Worm (Caenorhabditis elegans) whole organism, L3 larva: ENCODE data around the gene acl-13.

Experiments used
- R02D3.7 ChIP-seq: fragments of 150-350 bp; optimal IDR thresholded peaks from 2 replicates; lab custom pipeline; 2014; ENCODE audit warnings: missing biosample characterization, missing genetic modification characterization
- ZK546.5 ChIP-seq: sonication (generic microtip); optimal IDR thresholded peaks from 2 replicates; lab custom pipeline; 2017; ENCODE audit warnings: missing biosample characterization, missing genetic modification characterization
- aly-2 ChIP-seq: fragments of 150-350 bp; optimal IDR thresholded peaks from 2 replicates; lab custom pipeline; 2014; ENCODE audit warnings: missing biosample characterization, missing genetic modification characterization
- ama-1 ChIP-seq: fragments of 150-350 bp; optimal IDR thresholded peaks from 2 replicates; lab custom pipeline; 2018
- ceh-16 ChIP-seq: sonication (generic microtip); optimal IDR thresholded peaks from 2 replicates; lab custom pipeline; 2017; ENCODE audit warnings: missing biosample characterization, missing genetic modification characterization
- ceh-28 ChIP-seq: fragments of 150-350 bp; optimal IDR thresholded peaks from 2 replicates; lab custom pipeline; 2014; ENCODE audit warnings: missing biosample characterization, missing genetic modification reagents, missing genetic modification characterization
- ceh-82 ChIP-seq: fragments of 150-350 bp; optimal IDR thresholded peaks from 2 replicates; lab custom pipeline; 2014; ENCODE audit warnings: missing biosample characterization, missing genetic modification characterization
- ceh-9 ChIP-seq: sonication (generic microtip); optimal IDR thresholded peaks from 2 replicates; lab custom pipeline; 2018; ENCODE audit warnings: missing biosample characterization, missing genetic modification characterization
- daf-12 ChIP-seq: fragments of 150-350 bp; optimal IDR thresholded peaks from 2 replicates; lab custom pipeline; 2014; ENCODE audit warnings: missing biosample characterization, missing genetic modification reagents, missing genetic modification characterization
- egl-5 ChIP-seq: fragments of 150-350 bp; optimal IDR thresholded peaks from 2 replicates; lab custom pipeline; 2017; ENCODE audit warnings: missing biosample characterization, missing genetic modification reagents, missing genetic modification characterization, inconsistent platforms
- elt-2 ChIP-seq: sonication (generic microtip); optimal IDR thresholded peaks from 2 replicates; lab custom pipeline; 2016; ENCODE audit warnings: missing genetic modification reagents, mild to moderate bottlenecking, missing genetic modification characterization, missing compliant biosample characterization
- elt-3 ChIP-seq, 3 experiments: fragments of 150-350 bp in 1 of 3; sonication (generic microtip) in 2 of 3; optimal IDR thresholded peaks; 2 replicates in 2 of 3; 4 replicates in 1 of 3; lab custom pipeline; 2014 to 2017; ENCODE audit warnings: missing biosample characterization in 3 of 3, missing genetic modification characterization in 3 of 3
- eor-1 ChIP-seq, 2 experiments: fragments of 150-350 bp; optimal IDR thresholded peaks; 2 replicates each; lab custom pipeline; 2014 to 2018; ENCODE audit warnings: missing biosample characterization in 2 of 2, missing genetic modification characterization in 2 of 2
- fkh-10 ChIP-seq: sonication (generic microtip); optimal IDR thresholded peaks from 2 replicates; lab custom pipeline; 2017; ENCODE audit warnings: missing biosample characterization, missing genetic modification reagents, missing genetic modification characterization
- fkh-2 ChIP-seq: fragments of 150-350 bp; optimal IDR thresholded peaks from 2 replicates; lab custom pipeline; 2014; ENCODE audit warnings: missing biosample characterization, missing genetic modification reagents, missing genetic modification characterization
- fos-1 ChIP-seq: fragments of 150-350 bp; optimal IDR thresholded peaks from 2 replicates; lab custom pipeline; 2014; ENCODE audit warnings: missing biosample characterization, missing genetic modification characterization
- hmg-11 ChIP-seq: sonication (generic microtip); optimal IDR thresholded peaks from 2 replicates; lab custom pipeline; 2016; ENCODE audit warnings: missing genetic modification characterization, missing compliant biosample characterization
- lin-15B ChIP-seq: fragments of 150-350 bp; optimal IDR thresholded peaks from 2 replicates; lab custom pipeline; 2014; ENCODE audit warnings: missing biosample characterization, missing genetic modification characterization
- lin-39 ChIP-seq: fragments of 150-350 bp; optimal IDR thresholded peaks from 2 replicates; lab custom pipeline; 2018; ENCODE audit warnings: missing biosample characterization, missing genetic modification reagents, missing genetic modification characterization
- lsy-12 ChIP-seq: sonication (generic microtip); optimal IDR thresholded peaks from 2 replicates; lab custom pipeline; 2016; ENCODE audit warnings: mild to moderate bottlenecking, missing genetic modification characterization, missing compliant biosample characterization
- mml-1 ChIP-seq: fragments of 150-350 bp; sonication (generic microtip); optimal IDR thresholded peaks from 3 replicates; lab custom pipeline; 2014; ENCODE audit warnings: missing biosample characterization, missing genetic modification characterization
- nfya-1 ChIP-seq: sonication (generic microtip); optimal IDR thresholded peaks from 2 replicates; lab custom pipeline; 2017; ENCODE audit warnings: missing genetic modification characterization, mild to moderate bottlenecking, missing compliant biosample characterization, antibody characterized with exemption, moderate library complexity; ENCODE audit not compliant: insufficient read depth
- nhr-11 ChIP-seq: fragments of 150-350 bp; optimal IDR thresholded peaks from 2 replicates; lab custom pipeline; 2014; ENCODE audit warnings: missing biosample characterization, missing genetic modification characterization
- nhr-12 ChIP-seq: fragments of 150-350 bp; optimal IDR thresholded peaks from 2 replicates; lab custom pipeline; 2014; ENCODE audit warnings: missing biosample characterization, missing genetic modification characterization
- nhr-23 ChIP-seq: fragments of 150-350 bp; optimal IDR thresholded peaks from 2 replicates; lab custom pipeline; 2014; ENCODE audit warnings: missing biosample characterization, missing genetic modification reagents, missing genetic modification characterization
- nhr-237 ChIP-seq: fragments of 150-350 bp; optimal IDR thresholded peaks from 2 replicates; lab custom pipeline; 2014; ENCODE audit warnings: missing biosample characterization, missing genetic modification characterization
- nhr-25 ChIP-seq: sonication (generic microtip); optimal IDR thresholded peaks from 2 replicates; lab custom pipeline; 2017; ENCODE audit warnings: missing biosample characterization, missing genetic modification characterization
- nhr-43 ChIP-seq: sonication (generic microtip); optimal IDR thresholded peaks from 2 replicates; lab custom pipeline; 2016; ENCODE audit warnings: mild to moderate bottlenecking, missing genetic modification characterization, missing compliant biosample characterization; ENCODE audit not compliant: poor library complexity, severe bottlenecking
- nhr-67 ChIP-seq: fragments of 150-350 bp; optimal IDR thresholded peaks from 2 replicates; lab custom pipeline; 2014; ENCODE audit warnings: missing biosample characterization, missing genetic modification characterization
- nhr-76 ChIP-seq: fragments of 150-350 bp; sonication (generic microtip); optimal IDR thresholded peaks from 5 replicates; lab custom pipeline; 2014; ENCODE audit warnings: missing biosample characterization, missing genetic modification characterization
- nhr-77 ChIP-seq: fragments of 150-350 bp; optimal IDR thresholded peaks from 2 replicates; lab custom pipeline; 2014; ENCODE audit warnings: missing biosample characterization, missing genetic modification characterization
- pha-4 ChIP-seq: fragments of 150-350 bp; optimal IDR thresholded peaks from 2 replicates; lab custom pipeline; 2014; ENCODE audit warnings: missing biosample characterization, missing genetic modification reagents, missing genetic modification characterization
- sea-2 ChIP-seq: fragments of 150-350 bp; sonication (generic microtip); optimal IDR thresholded peaks from 4 replicates; lab custom pipeline; 2014; ENCODE audit warnings: missing biosample characterization, missing genetic modification reagents, missing genetic modification characterization
- skn-1 ChIP-seq: fragments of 150-350 bp; optimal IDR thresholded peaks from 2 replicates; lab custom pipeline; 2014; ENCODE audit warnings: missing biosample characterization, missing genetic modification characterization
- tbx-2 ChIP-seq: sonication (generic microtip); optimal IDR thresholded peaks from 2 replicates; lab custom pipeline; 2016; ENCODE audit warnings: mild to moderate bottlenecking, missing genetic modification characterization, missing compliant biosample characterization
- unc-39 ChIP-seq: sonication (generic microtip); optimal IDR thresholded peaks from 4 replicates; lab custom pipeline; 2017; ENCODE audit warnings: missing biosample characterization, missing genetic modification characterization
- unc-62 ChIP-seq: fragments of 150-350 bp; sonication (generic microtip); optimal IDR thresholded peaks from 4 replicates; lab custom pipeline; 2014; ENCODE audit warnings: missing biosample characterization, missing genetic modification reagents, missing genetic modification characterization
- zag-1 ChIP-seq: fragments of 150-350 bp; optimal IDR thresholded peaks from 2 replicates; lab custom pipeline; 2014; ENCODE audit warnings: missing biosample characterization, missing genetic modification characterization
- ztf-11 ChIP-seq: fragments of 150-350 bp; optimal IDR thresholded peaks from 2 replicates; lab custom pipeline; 2014; ENCODE audit warnings: missing biosample characterization, missing genetic modification characterization
- ztf-4 ChIP-seq: fragments of 150-350 bp; optimal IDR thresholded peaks from 2 replicates; lab custom pipeline; 2014; ENCODE audit warnings: missing biosample characterization, missing genetic modification characterization

The acl-13 gene

DNA sequence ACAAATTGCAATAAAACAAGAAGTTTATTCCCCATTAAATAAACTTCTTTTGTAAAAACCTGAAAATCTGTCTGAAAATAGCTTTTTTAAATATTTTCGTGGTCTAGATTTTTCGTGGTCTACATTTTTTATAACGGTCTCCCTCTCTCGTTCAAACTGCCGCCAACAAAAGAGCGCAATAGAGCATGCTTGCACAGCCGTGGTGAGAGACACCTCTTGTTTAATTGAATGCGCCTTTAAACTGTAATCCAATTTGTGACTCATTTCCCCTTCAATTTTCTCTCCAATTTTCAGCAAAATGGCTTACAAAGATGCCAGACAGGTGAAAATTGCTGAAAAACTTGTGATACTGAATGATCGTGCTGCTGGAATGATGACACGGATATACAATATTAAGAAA lies 6.1 kb upstream of the acl-13 start, which contains the start of gene gex-3 (continued):
- no peak for TF ChIP-seq mml-1 (tag; lab: Kevin White, UChicago)
- peak; percentile 46 for TF ChIP-seq ceh-28 (tag; lab: Kevin White, UChicago)
- TF ChIP-seq nhr-43 (tag; lab: Kevin White, UChicago): peak; percentile 64
- TF ChIP-seq nhr-11 (tag; lab: Kevin White, UChicago): peak; percentile 9
- TF ChIP-seq ztf-11 (tag; lab: Kevin White, UChicago): no peak
- no peak for TF ChIP-seq zag-1 (tag; lab: Kevin White, UChicago)
- peak; percentile 81 for TF ChIP-seq fkh-10 (GFP tag; lab: Kevin White, UChicago)
- no peak for TF ChIP-seq fkh-2 (tag; lab: Kevin White, UChicago)
- peak; percentile 37 for TF ChIP-seq skn-1 (tag; lab: Kevin White, UChicago)
- no peak for TF ChIP-seq unc-62 (GFP tag; lab: Kevin White, UChicago)
- TF ChIP-seq lsy-12 (tag; lab: Kevin White, UChicago): no peak
- TF ChIP-seq nhr-12 (tag; lab: Kevin White, UChicago): no peak

DNA sequence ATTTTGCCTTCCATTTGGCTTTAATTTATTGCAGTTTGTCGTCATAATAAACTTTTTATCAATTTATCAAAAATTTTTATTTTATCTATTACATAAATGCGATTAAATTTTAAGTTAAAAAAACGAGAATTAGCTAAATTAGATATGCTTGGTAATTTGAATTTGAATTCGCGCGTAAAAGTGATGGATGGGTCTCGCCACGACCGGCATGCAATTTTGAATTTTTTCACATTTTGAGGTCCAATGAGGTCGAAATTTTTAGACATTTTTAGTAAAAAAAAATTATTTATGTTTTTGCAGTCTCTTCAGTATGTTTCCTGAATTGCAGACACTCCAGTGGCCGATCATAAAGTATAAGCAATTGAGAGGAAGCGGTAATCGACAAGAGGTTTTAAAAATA lies 1.6 kb upstream of the acl-13 start, which contains the start of gene dsb-1:
dsb-1 (plus strand) TSS at position 301 of the 400 bp plus-strand sequence.
- TF ChIP-seq nhr-77 (tag; lab: Kevin White, UChicago) (no peak), lin-15B (tag; lab: Kevin White, UChicago) (no peak), eor-1 (tag; optimal IDR thresholded peaks at IDR 0.05; lab: Kevin White, UChicago) (no peak), unc-62 (GFP tag; lab: Kevin White, UChicago) (no peak)

DNA sequence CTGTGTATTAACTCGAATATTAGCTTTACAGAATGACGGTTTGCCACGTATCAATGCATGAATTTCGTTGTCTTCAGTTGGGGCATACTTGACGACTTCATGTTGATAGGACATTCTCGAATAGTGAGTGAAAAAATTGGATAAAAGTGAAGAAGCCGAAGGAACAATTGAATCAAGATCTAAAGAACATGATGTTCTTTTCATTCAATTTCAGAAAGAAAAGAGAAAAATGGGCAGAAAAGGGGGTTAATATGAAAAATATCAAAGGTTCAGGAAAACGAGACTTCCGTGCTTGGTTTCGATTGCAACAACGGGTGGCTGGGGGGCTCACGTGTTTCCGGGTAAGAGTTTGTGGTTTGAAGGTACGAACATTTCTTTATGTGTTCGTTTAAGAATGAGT lies 4.3 kb downstream of the acl-13 start:
- no peak for TF ChIP-seq nhr-67 (tag; lab: Kevin White, UChicago)
- peak; percentile 71 for TF ChIP-seq fkh-10 (GFP tag; lab: Kevin White, UChicago)
- no peak for TF ChIP-seq elt-3 (tag; optimal IDR thresholded peaks at IDR 0.05; lab: Kevin White, UChicago)

DNA sequence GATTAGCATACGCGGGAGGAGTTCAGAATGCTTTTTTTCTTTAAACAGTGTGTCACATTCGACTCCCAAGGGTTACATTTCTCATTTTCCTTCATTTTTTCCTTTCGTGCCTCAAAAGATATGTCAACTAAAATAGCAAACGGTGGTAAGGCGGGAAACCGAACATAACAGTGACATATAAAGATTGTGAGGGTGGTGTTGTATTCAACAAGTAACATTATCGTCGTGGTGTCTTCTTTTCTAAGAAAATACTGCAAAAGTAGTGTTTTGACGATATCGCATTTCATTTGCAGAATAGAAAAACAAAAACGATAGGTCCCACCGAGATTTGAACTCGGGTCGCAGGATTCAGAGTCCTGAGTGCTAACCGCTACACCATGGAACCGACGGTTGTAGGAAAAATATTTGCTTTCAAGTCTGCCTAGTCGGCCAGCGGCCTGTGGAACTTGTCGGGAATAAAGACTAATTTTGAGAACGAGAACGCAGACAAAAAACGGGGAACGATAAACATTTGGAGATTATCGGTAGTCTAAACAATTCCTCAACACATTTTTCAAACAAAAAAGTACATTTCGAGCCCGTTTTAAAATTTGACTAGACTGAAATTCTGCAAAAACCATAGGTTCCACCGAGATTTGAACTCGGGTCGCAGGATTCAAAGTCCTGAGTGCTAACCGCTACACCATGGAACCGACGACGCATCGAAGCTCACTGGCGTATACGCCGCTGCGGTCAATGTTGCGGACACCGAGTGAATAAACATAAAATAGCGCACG lies 6.5 kb downstream of the acl-13 start:
- TF ChIP-seq ZK546.5 (tag; lab: Kevin White, UChicago) (no peak), hmg-11 (tag; lab: Kevin White, UChicago) (peak; percentile 35), lsy-12 (tag; lab: Kevin White, UChicago) (no peak), mml-1 (tag; lab: Kevin White, UChicago) (no peak), nhr-11 (tag; lab: Kevin White, UChicago) (no peak), zag-1 (tag; lab: Kevin White, UChicago) (no peak), egl-5 (tag; lab: Kevin White, UChicago) (no peak), elt-2 (tag; lab: Kevin White, UChicago) (peak; percentile 26), nfya-1 (tag; lab: Kevin White, UChicago) (no peak), ceh-82 (no peak), nhr-43 (tag; lab: Kevin White, UChicago) (no peak), aly-2 (tag; lab: Kevin White, UChicago) (no peak), lin-15B (tag; lab: Kevin White, UChicago) (no peak)

DNA sequence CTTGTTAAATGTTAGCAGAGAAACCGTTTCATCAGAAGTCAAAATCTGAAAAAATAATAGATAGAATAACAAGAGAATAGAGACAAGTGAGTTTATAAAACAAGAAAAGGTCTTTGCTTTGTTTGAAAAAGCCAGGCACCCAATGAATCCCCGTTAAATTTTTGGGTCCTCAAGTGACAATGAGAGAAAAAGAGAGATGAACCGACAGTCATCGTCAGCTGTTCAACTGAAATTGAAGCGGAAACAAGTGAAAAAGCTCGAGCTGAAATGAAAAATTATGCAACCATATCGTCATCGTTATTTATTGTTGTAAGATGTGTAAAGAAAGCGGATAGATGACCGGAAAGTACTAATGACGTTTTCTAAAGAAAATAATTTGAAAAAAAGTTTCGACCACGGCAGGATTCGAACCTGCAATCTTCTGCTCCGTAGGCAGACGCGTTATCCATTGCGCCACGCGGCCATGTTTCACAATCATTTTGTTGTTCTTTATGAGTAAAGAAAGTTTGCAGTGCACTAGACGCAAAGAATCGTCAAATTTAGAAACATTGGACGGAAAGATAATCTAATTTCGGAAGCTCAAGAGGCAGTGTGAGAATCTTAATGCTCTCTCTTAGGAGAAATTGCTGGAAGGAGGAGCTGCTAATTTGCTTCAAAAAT lies 7.4 kb downstream of the acl-13 start, which contains the start of gene F08G5.3:
F08G5.3 (minus strand) TSS at position 51 of the 660 bp plus-strand sequence.
- TF ChIP-seq nhr-11 (tag; lab: Kevin White, UChicago): peak; percentile 40
- TF ChIP-seq pha-4 (tag; lab: Kevin White, UChicago): peak; percentile 34
- TF ChIP-seq nhr-67 (tag; lab: Kevin White, UChicago): no peak
- TF ChIP-seq zag-1 (tag; lab: Kevin White, UChicago): no peak
- TF ChIP-seq nhr-12 (tag; lab: Kevin White, UChicago): no peak
- no peak for TF ChIP-seq mml-1 (tag; lab: Kevin White, UChicago)
- no peak for TF ChIP-seq ztf-4 (tag; lab: Kevin White, UChicago)
- TF ChIP-seq daf-12: no peak
- peak; percentile 32 for TF ChIP-seq tbx-2
- TF ChIP-seq lsy-12 (tag; lab: Kevin White, UChicago): peak; percentile 20
- TF ChIP-seq unc-39: no peak
- TF ChIP-seq eor-1 (tag; optimal IDR thresholded peaks at IDR 0.05; lab: Kevin White, UChicago): no peak
- TF ChIP-seq unc-62 (GFP tag; lab: Kevin White, UChicago): no peak
- TF ChIP-seq ceh-9 (tag; lab: Kevin White, UChicago): peak; percentile 42
- TF ChIP-seq nhr-77 (tag; lab: Kevin White, UChicago): no peak
- no peak for TF ChIP-seq fos-1 (tag; lab: Kevin White, UChicago)
- no peak for TF ChIP-seq R02D3.7 (tag; lab: Kevin White, UChicago)
- no peak for TF ChIP-seq aly-2 (tag; lab: Kevin White, UChicago)
- TF ChIP-seq lin-39 (tag; lab: Kevin White, UChicago): no peak
- no peak for TF ChIP-seq nhr-237
- no peak for TF ChIP-seq nhr-76
- TF ChIP-seq nhr-23 (tag; lab: Kevin White, UChicago): no peak
- no peak for TF ChIP-seq fkh-2 (tag; lab: Kevin White, UChicago)
- no peak for TF ChIP-seq sea-2
- TF ChIP-seq nhr-25 (tag; lab: Kevin White, UChicago): no peak
- TF ChIP-seq ceh-16 (tag; lab: Kevin White, UChicago): no peak
- no peak for TF ChIP-seq ama-1
